Worm (Caenorhabditis elegans): Measurements from ENCODE around the gene srh-193.
"Not testable (repeated sequence)": the region's sequence is repeated elsewhere in the genome, so short reads cannot be mapped to it uniquely, and the experiment has no call there.

Gene srh-193

ce11 chrV:4295920-4296319 lies 5.9 kb upstream of the srh-193 start, which contains the start of gene F47D2.11:
F47D2.11 (minus strand) TSS chrV:4296020.
- no peak for TF ChIP-seq unc-62 (GFP tag; optimal IDR thresholded peaks at IDR 0.05)
- no peak for TF ChIP-seq alr-1 (tag; optimal IDR thresholded peaks at IDR 0.05; ENCODE audit: borderline replicate concordance)
- TF ChIP-seq aha-1 (tag; optimal IDR thresholded peaks at IDR 0.05) = no peak
- TF ChIP-seq aly-2 (tag; optimal IDR thresholded peaks at IDR 0.05) = no peak
- no peak for TF ChIP-seq lin-13 (GFP tag; optimal IDR thresholded peaks at IDR 0.05)

- TF ChIP-seq nhr-85 (tag) = peak; percentile 6
Measured at ce11 chrV:4293425-4293824, 3.4 kb upstream of the srh-193 start, which contains the start of gene srh-194. srh-194 (minus strand) TSS chrV:4293525.

DNA sequence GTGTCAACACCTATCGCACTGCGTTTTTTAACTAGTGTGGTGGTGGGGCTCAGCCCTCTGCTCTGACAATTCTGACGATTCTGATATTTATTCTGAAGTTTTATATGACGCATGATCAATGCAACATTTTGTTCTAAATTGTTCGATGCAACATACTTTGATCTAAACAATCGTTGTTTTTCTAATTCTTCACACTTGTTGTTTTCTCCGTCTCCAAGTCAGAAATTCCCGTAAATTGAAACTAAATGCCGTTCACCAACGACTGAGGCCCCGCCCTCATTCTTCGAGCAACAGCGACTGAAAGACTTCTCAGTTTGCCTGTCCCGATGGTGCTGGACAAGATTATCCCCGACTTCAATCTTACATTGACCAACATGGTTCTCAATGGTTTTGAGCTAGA lies 5.3 kb downstream of the srh-193 start, which contains the start of gene srt-19:
srt-19 (plus strand) TSS at position 301 of the 400 bp plus-strand sequence.
- TF ChIP-seq efl-1 (optimal IDR thresholded peaks at IDR 0.05); efl-1 (GFP tag; optimal IDR thresholded peaks at IDR 0.05 in 1 of 2); ces-1 (GFP tag; optimal IDR thresholded peaks at IDR 0.05); hpl-2 (GFP tag; optimal IDR thresholded peaks at IDR 0.05): not testable (repeated sequence)

- not testable (repeated sequence) for TF ChIP-seq pax-3 (tag; optimal IDR thresholded peaks at IDR 0.05); ceh-82 (tag; optimal IDR thresholded peaks at IDR 0.05); fkh-10 (GFP tag; optimal IDR thresholded peaks at IDR 0.05)
Measured at ce11 chrV:4281699-4282098, 8.3 kb downstream of the srh-193 start, which contains the start of gene srt-37. srt-37 (minus strand) TSS chrV:4281799.

- TF ChIP-seq C04F5.9 (tag; optimal IDR thresholded peaks at IDR 0.05); ama-1 (optimal IDR thresholded peaks at IDR 0.05); swsn-7 (tag; optimal IDR thresholded peaks at IDR 0.05): not testable (repeated sequence)
Measured at ce11 chrV:4278735-4279134, 11.3 kb downstream of the srh-193 start, which contains the start of gene srt-20. srt-20 (minus strand) TSS chrV:4278835.

ce11 chrV:4273372-4273771 lies 16.6 kb downstream of the srh-193 start:
- no peak for TF ChIP-seq sptf-1 (tag; optimal IDR thresholded peaks at IDR 0.05)
- TF ChIP-seq F16B12.6 (tag; optimal IDR thresholded peaks at IDR 0.05) = no peak
- no peak for TF ChIP-seq nhr-20 (tag; optimal IDR thresholded peaks at IDR 0.05)
- TF ChIP-seq ces-1 (GFP tag; optimal IDR thresholded peaks at IDR 0.05) = no peak
- no peak for TF ChIP-seq lsy-2 (tag; optimal IDR thresholded peaks at IDR 0.05)
- no peak for TF ChIP-seq grh-1 (GFP tag; IDR thresholded peaks at IDR 0.05)
- no peak for TF ChIP-seq jun-1 (tag; optimal IDR thresholded peaks at IDR 0.05)
- no peak for TF ChIP-seq aha-1 (tag; optimal IDR thresholded peaks at IDR 0.05)
- TF ChIP-seq unc-98 (GFP tag; IDR thresholded peaks at IDR 0.05) = no peak
- no peak for TF ChIP-seq lin-39 (tag; optimal IDR thresholded peaks at IDR 0.05)
- no peak for TF ChIP-seq fkh-8 (tag; optimal IDR thresholded peaks at IDR 0.05)
- no peak for TF ChIP-seq blmp-1 (tag; optimal IDR thresholded peaks at IDR 0.05)
- TF ChIP-seq rnt-1 (tag; optimal IDR thresholded peaks at IDR 0.05) = no peak
- TF ChIP-seq dsc-1 (tag; optimal IDR thresholded peaks at IDR 0.05) = no peak

- not testable (repeated sequence) for TF ChIP-seq snu-23 (GFP tag; optimal IDR thresholded peaks at IDR 0.05); rnt-1 (tag; optimal IDR thresholded peaks at IDR 0.05); lin-15B (tag; optimal IDR thresholded peaks at IDR 0.05)
Measured at ce11 chrV:4271258-4271657, 18.7 kb downstream of the srh-193 start, which contains the start of gene srt-38. srt-38 (minus strand) TSS chrV:4271358.

ce11 chrV:4268213-4268612 lies 21.8 kb downstream of the srh-193 start, which contains the start of gene srt-36:
srt-36 (minus strand) TSS chrV:4268313.
- not testable (repeated sequence) for TF ChIP-seq swsn-7 (tag; optimal IDR thresholded peaks at IDR 0.05); sup-37 (GFP tag; optimal IDR thresholded peaks at IDR 0.05); zag-1 (tag; optimal IDR thresholded peaks at IDR 0.05)

All from whole organism, L1 larva.